Fruit fly (Drosophila melanogaster) whole organism, prepupa: ENCODE measurements around the gene CG42507.

Source experiments
- CG3032 ChIP-seq: fragments of 200-800 bp; optimal IDR thresholded peaks from 2 replicates; lab custom pipeline; 2019; ENCODE audit warnings: missing biosample characterization, mild to moderate bottlenecking, missing genetic modification characterization, moderate library complexity
- CG6854 ChIP-seq: fragments of 200-800 bp; sonication (Bioruptor generic); optimal IDR thresholded peaks from 2 replicates; lab custom pipeline; 2017; ENCODE audit warnings: missing biosample characterization, mild to moderate bottlenecking, missing genetic modification characterization
- CG8632 ChIP-seq: fragments of 200-800 bp; sonication (Bioruptor generic); optimal IDR thresholded peaks from 3 replicates; lab custom pipeline; 2016; ENCODE audit warnings: missing biosample characterization, missing genetic modification characterization
- acj6 ChIP-seq: fragments of 200-800 bp; sonication (Bioruptor generic); optimal IDR thresholded peaks from 3 replicates; lab custom pipeline; 2016; ENCODE audit warnings: missing biosample characterization, missing genetic modification characterization
- dsx ChIP-seq: fragments of 200-800 bp; optimal IDR thresholded peaks from 3 replicates; lab custom pipeline; 2019; ENCODE audit warnings: missing biosample characterization, mild to moderate bottlenecking, missing genetic modification characterization, moderate library complexity; ENCODE audit not compliant: poor library complexity, severe bottlenecking

DNA sequence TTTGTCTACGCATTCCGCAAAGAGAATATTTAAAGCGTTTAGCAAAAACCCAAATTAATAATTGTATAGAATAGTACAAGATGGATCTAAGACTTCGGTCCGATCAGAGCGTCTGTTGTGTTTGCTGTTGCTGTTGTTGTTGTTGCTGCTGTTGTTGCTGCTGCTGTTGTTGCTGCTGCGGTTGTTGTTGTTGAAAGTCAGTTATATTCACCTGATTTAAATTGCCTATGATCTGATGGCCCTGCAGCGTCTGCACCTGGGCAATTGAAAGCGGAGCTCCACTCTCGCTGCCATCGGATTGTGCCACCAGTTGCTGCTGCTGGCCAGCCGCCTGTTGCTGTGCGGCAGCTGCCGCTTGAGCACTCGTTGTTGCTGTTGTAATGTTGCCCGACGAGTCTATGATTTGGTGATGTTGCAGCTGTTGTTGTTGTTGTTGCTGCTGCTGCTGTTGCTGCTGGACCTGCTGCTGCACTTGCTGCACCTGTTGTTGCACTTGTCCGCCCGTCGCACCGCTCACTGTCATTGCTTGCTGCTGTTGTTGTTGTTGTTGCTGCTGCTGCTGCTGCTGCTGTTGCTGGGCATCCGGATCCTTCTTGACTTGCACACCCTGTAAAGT, 6.6 kb downstream of the CG42507 start:
- TF ChIP-seq acj6 (no peak), CG6854 (GFP tag; lab: Kevin White, UChicago) (no peak), CG8632 (GFP tag; lab: Kevin White, UChicago) (no peak), CG3032 (tag; lab: Kevin White, UChicago) (no peak), dsx (GFP tag; lab: Kevin White, UChicago) (no peak)
